Worm (Caenorhabditis elegans) whole organism, young adult: Measurements from ENCODE around the gene cyp-33C11.

Source experiments
- B0019.2 ChIP-seq: fragments of 200-800 bp; sonication (Bioruptor generic); conservative IDR thresholded peaks from 2 replicates; pipeline ENCODE4 v1.3.6; 2022; ENCODE audit warnings: missing genetic modification reagents, missing genetic modification characterization, missing compliant biosample characterization
- F39B2.1 ChIP-seq: fragments of 200-800 bp; sonication (Bioruptor generic); IDR thresholded peaks from 2 replicates; pipeline ENCODE4 v1.3.6; 2022; ENCODE audit warnings: missing genetic modification reagents, missing genetic modification characterization, missing compliant biosample characterization
- ama-1 ChIP-seq, 3 experiments: fragments of 150-350 bp in 1 of 3; sonication (generic microtip) in 2 of 3; optimal IDR thresholded peaks; 2 replicates each; lab custom pipeline; 2014 to 2018; ENCODE audit warnings: missing biosample characterization in 2 of 3, missing genetic modification characterization in 2 of 3, missing genetic modification reagents in 2 of 3
- aptf-3 ChIP-seq: fragments of 200-800 bp; sonication (Bioruptor generic); IDR thresholded peaks from 2 replicates; pipeline ENCODE4 v1.3.6; 2022; ENCODE audit warnings: missing genetic modification characterization, missing compliant biosample characterization
- ceh-40 ChIP-seq: fragments of 200-800 bp; sonication (Bioruptor generic); IDR thresholded peaks from 2 replicates; pipeline ENCODE4 v1.3.6; 2022; ENCODE audit warnings: missing genetic modification characterization, missing compliant biosample characterization
- hsf-1 ChIP-seq: fragments of 200-800 bp; sonication (Bioruptor generic); IDR thresholded peaks from 2 replicates; pipeline ENCODE4 v1.3.6; 2022; ENCODE audit warnings: missing genetic modification reagents, missing genetic modification characterization, missing compliant biosample characterization
- lin-40 ChIP-seq: sonication (generic microtip); optimal IDR thresholded peaks from 2 replicates; lab custom pipeline; 2016; ENCODE audit warnings: missing genetic modification characterization, mild to moderate bottlenecking, missing compliant biosample characterization, missing genotype, missing genetic modification reagents
- nfya-2 ChIP-seq: fragments of 200-800 bp; sonication (Bioruptor generic); IDR thresholded peaks from 2 replicates; pipeline ENCODE4 v1.3.6; 2022; ENCODE audit warnings: missing genetic modification reagents, missing genetic modification characterization, missing compliant biosample characterization
- pha-4 ChIP-seq: fragments of 150-350 bp; sonication (generic microtip); optimal IDR thresholded peaks from 2 replicates; lab custom pipeline; 2014; ENCODE audit warnings: missing biosample characterization, missing genetic modification reagents, missing genetic modification characterization

ce11 chrV:761882-762281, 49.1 kb upstream of the cyp-33C11 start, which contains the start of gene C05E4.12:
- TF ChIP-seq lin-40 (tag; lab: Kevin White, UChicago): no peak
- TF ChIP-seq F39B2.1 (GFP tag; lab: Robert Waterston, UW): no peak
- no peak for TF ChIP-seq ama-1 (optimal IDR thresholded peaks at IDR 0.05; lab: Kevin White, UChicago)
- no peak for TF ChIP-seq ama-1 (GFP tag; optimal IDR thresholded peaks at IDR 0.05; lab: Kevin White, UChicago)
- TF ChIP-seq nfya-2: no peak
- no peak for TF ChIP-seq B0019.2 (GFP tag; lab: Robert Waterston, UW)
- no peak for TF ChIP-seq pha-4
- no peak for TF ChIP-seq ceh-40 (GFP tag; lab: Robert Waterston, UW)
- no peak for TF ChIP-seq aptf-3 (GFP tag; lab: Robert Waterston, UW)
- TF ChIP-seq hsf-1 (GFP tag; lab: Robert Waterston, UW): no peak
